Worm (Caenorhabditis elegans) whole organism, young adult: ENCODE data around the gene F35B12.9.

Experiments used
- B0019.2 ChIP-seq: fragments of 200-800 bp; sonication (Bioruptor generic); conservative IDR thresholded peaks from 2 replicates; pipeline ENCODE4 v1.3.6; 2022; ENCODE audit warnings: missing genetic modification reagents, missing genetic modification characterization, missing compliant biosample characterization
- F23B12.7 ChIP-seq: sonication (generic microtip); optimal IDR thresholded peaks from 2 replicates; lab custom pipeline; 2017; ENCODE audit warnings: missing genetic modification characterization, mild to moderate bottlenecking, missing compliant biosample characterization, antibody characterized with exemption, moderate library complexity; ENCODE audit not compliant: insufficient read depth
- F37B4.10 ChIP-seq: fragments of 200-800 bp; sonication (Bioruptor generic); IDR thresholded peaks from 2 replicates; pipeline ENCODE4 v1.3.6; 2022; ENCODE audit warnings: missing genetic modification characterization, missing compliant biosample characterization
- F52B5.7 ChIP-seq: sonication (generic microtip); optimal IDR thresholded peaks from 2 replicates; lab custom pipeline; 2016; ENCODE audit warnings: mild to moderate bottlenecking, missing genetic modification characterization, missing compliant biosample characterization
- F55B11.4 ChIP-seq: sonication (generic microtip); optimal IDR thresholded peaks from 2 replicates; lab custom pipeline; 2016; ENCODE audit warnings: missing compliant biosample characterization, missing genetic modification characterization, borderline replicate concordance; ENCODE audit not compliant: insufficient read depth
- K12H6.12 ChIP-seq: fragments of 200-800 bp; sonication (Bioruptor generic); optimal IDR thresholded peaks from 2 replicates; lab custom pipeline; 2018; ENCODE audit warnings: mild to moderate bottlenecking, missing genetic modification characterization, missing compliant biosample characterization
- T07F8.4 ChIP-seq: sonication (generic microtip); optimal IDR thresholded peaks from 2 replicates; lab custom pipeline; 2016; ENCODE audit warnings: mild to moderate bottlenecking, missing genetic modification characterization, moderate library complexity, missing compliant biosample characterization
- Y53F4B.3 ChIP-seq: fragments of 200-800 bp; sonication (Bioruptor generic); IDR thresholded peaks from 2 replicates; pipeline ENCODE4 v1.3.6; 2022; ENCODE audit warnings: missing genetic modification reagents, missing genetic modification characterization, missing compliant biosample characterization
- Y53G8AR.9 ChIP-seq: fragments of 200-800 bp; sonication (Bioruptor generic); conservative IDR thresholded peaks from 2 replicates; pipeline ENCODE4 v1.3.6; 2022; ENCODE audit warnings: missing genetic modification reagents, missing genetic modification characterization, missing compliant biosample characterization
- Y79H2A.3 ChIP-seq: fragments of 200-800 bp; sonication (Bioruptor generic); conservative IDR thresholded peaks from 2 replicates; pipeline ENCODE4 v1.3.6; 2022; ENCODE audit warnings: missing genetic modification reagents, missing genetic modification characterization, missing compliant biosample characterization
- akir-1 ChIP-seq: fragments of 200-800 bp; sonication (Bioruptor generic); optimal IDR thresholded peaks from 2 replicates; lab custom pipeline; 2018; ENCODE audit warnings: mild to moderate bottlenecking, missing genetic modification characterization, moderate library complexity, missing compliant biosample characterization
- atf-7 ChIP-seq: sonication (generic microtip); optimal IDR thresholded peaks from 2 replicates; lab custom pipeline; 2017; ENCODE audit warnings: mild to moderate bottlenecking, missing genetic modification characterization, missing compliant biosample characterization
- athp-1 ChIP-seq: sonication (generic microtip); optimal IDR thresholded peaks from 2 replicates; lab custom pipeline; 2017; ENCODE audit warnings: mild to moderate bottlenecking, missing genetic modification characterization, missing compliant biosample characterization
- attf-6 ChIP-seq: fragments of 200-800 bp; sonication (Bioruptor generic); IDR thresholded peaks from 2 replicates; pipeline ENCODE4 v1.3.6; 2022; ENCODE audit warnings: missing genetic modification reagents, missing genetic modification characterization, missing compliant biosample characterization
- cebp-2 ChIP-seq: fragments of 200-800 bp; sonication (Bioruptor generic); IDR thresholded peaks from 2 replicates; pipeline ENCODE4 v1.3.6; 2022; ENCODE audit warnings: missing genetic modification characterization, missing compliant biosample characterization
- ceh-100 ChIP-seq: fragments of 200-800 bp; sonication (Bioruptor generic); IDR thresholded peaks from 2 replicates; pipeline ENCODE4 v1.3.6; 2022; ENCODE audit warnings: missing genetic modification reagents, missing genetic modification characterization, missing compliant biosample characterization
- ceh-27 ChIP-seq: fragments of 200-800 bp; sonication (Bioruptor generic); optimal IDR thresholded peaks from 2 replicates; lab custom pipeline; 2018; ENCODE audit warnings: mild to moderate bottlenecking, missing genetic modification characterization, moderate library complexity, missing compliant biosample characterization
- ceh-40 ChIP-seq: fragments of 200-800 bp; sonication (Bioruptor generic); IDR thresholded peaks from 2 replicates; pipeline ENCODE4 v1.3.6; 2022; ENCODE audit warnings: missing genetic modification characterization, missing compliant biosample characterization
- ceh-58 ChIP-seq: fragments of 200-800 bp; sonication (Bioruptor generic); IDR thresholded peaks from 2 replicates; pipeline ENCODE4 v1.3.6; 2022; ENCODE audit warnings: missing genetic modification characterization, missing compliant biosample characterization
- ceh-79 ChIP-seq: sonication (generic microtip); optimal IDR thresholded peaks from 2 replicates; lab custom pipeline; 2017; ENCODE audit warnings: mild to moderate bottlenecking, missing genetic modification characterization, missing compliant biosample characterization
- dox-1 ChIP-seq: fragments of 200-800 bp; sonication (Bioruptor generic); IDR thresholded peaks from 2 replicates; pipeline ENCODE4 v1.3.6; 2022; ENCODE audit warnings: missing genetic modification reagents, missing genetic modification characterization, missing compliant biosample characterization
- dpff-1 ChIP-seq: sonication (generic microtip); optimal IDR thresholded peaks from 2 replicates; lab custom pipeline; 2017; ENCODE audit warnings: mild to moderate bottlenecking, missing genetic modification characterization, missing compliant biosample characterization
- egl-44 ChIP-seq: fragments of 200-800 bp; sonication (Bioruptor generic); IDR thresholded peaks from 2 replicates; pipeline ENCODE4 v1.3.6; 2022; ENCODE audit warnings: missing genetic modification reagents, missing genetic modification characterization, missing compliant biosample characterization
- egrh-3 ChIP-seq: fragments of 200-800 bp; sonication (Bioruptor generic); IDR thresholded peaks from 2 replicates; pipeline ENCODE4 v1.3.6; 2022; ENCODE audit warnings: missing genetic modification reagents, missing genetic modification characterization, missing compliant biosample characterization
- ekl-4 ChIP-seq: fragments of 200-800 bp; sonication (Bioruptor generic); IDR thresholded peaks from 2 replicates; pipeline ENCODE4 v1.3.6; 2022; ENCODE audit warnings: missing genetic modification reagents, missing genetic modification characterization, missing compliant biosample characterization
- him-1 ChIP-seq: sonication (generic microtip); optimal IDR thresholded peaks from 2 replicates; lab custom pipeline; 2016; ENCODE audit warnings: missing genotype, missing genetic modification reagents, missing genetic modification characterization, missing compliant biosample characterization
- hmg-20 ChIP-seq: fragments of 200-800 bp; sonication (Bioruptor generic); IDR thresholded peaks from 2 replicates; pipeline ENCODE4 v1.3.6; 2022; ENCODE audit warnings: missing genetic modification reagents, missing genetic modification characterization, missing compliant biosample characterization
- hrde-1 ChIP-seq: sonication (generic microtip); optimal IDR thresholded peaks from 2 replicates; lab custom pipeline; 2016; ENCODE audit warnings: missing genetic modification characterization, mild to moderate bottlenecking, missing compliant biosample characterization, moderate library complexity, missing genotype, missing genetic modification reagents, borderline replicate concordance
- hsf-1 ChIP-seq: fragments of 200-800 bp; sonication (Bioruptor generic); IDR thresholded peaks from 2 replicates; pipeline ENCODE4 v1.3.6; 2022; ENCODE audit warnings: missing genetic modification reagents, missing genetic modification characterization, missing compliant biosample characterization
- let-526 ChIP-seq: fragments of 200-800 bp; sonication (Bioruptor generic); IDR thresholded peaks from 2 replicates; pipeline ENCODE4 v1.3.6; 2022; ENCODE audit warnings: missing genetic modification reagents, missing genetic modification characterization, missing compliant biosample characterization
- madf-10 ChIP-seq: sonication (generic microtip); optimal IDR thresholded peaks from 2 replicates; lab custom pipeline; 2016; ENCODE audit warnings: mild to moderate bottlenecking, missing genetic modification characterization, missing compliant biosample characterization
- mcd-1 ChIP-seq: fragments of 200-800 bp; sonication (Bioruptor generic); IDR thresholded peaks from 2 replicates; pipeline ENCODE4 v1.3.6; 2022; ENCODE audit warnings: missing genetic modification reagents, missing genetic modification characterization, missing compliant biosample characterization
- mel-28 ChIP-seq: sonication (generic microtip); optimal IDR thresholded peaks from 2 replicates; lab custom pipeline; 2016; ENCODE audit warnings: borderline replicate concordance, mild to moderate bottlenecking, missing genetic modification characterization, missing compliant biosample characterization
- nfya-1 ChIP-seq: sonication (generic microtip); optimal IDR thresholded peaks from 2 replicates; lab custom pipeline; 2017; ENCODE audit warnings: antibody characterized with exemption, missing compliant biosample characterization, missing genetic modification characterization, borderline replicate concordance; ENCODE audit not compliant: insufficient read depth
- nhr-179 ChIP-seq: sonication (generic microtip); optimal IDR thresholded peaks from 2 replicates; lab custom pipeline; 2016; ENCODE audit warnings: mild to moderate bottlenecking, missing genetic modification characterization, missing compliant biosample characterization
- nhr-90 ChIP-seq: sonication (generic microtip); optimal IDR thresholded peaks from 2 replicates; lab custom pipeline; 2016; ENCODE audit warnings: missing genotype, mild to moderate bottlenecking, missing genetic modification characterization, missing compliant biosample characterization
- pbrm-1 ChIP-seq: fragments of 200-800 bp; sonication (Bioruptor generic); IDR thresholded peaks from 2 replicates; pipeline ENCODE4 v1.3.6; 2022; ENCODE audit warnings: missing genetic modification reagents, missing genetic modification characterization, missing compliant biosample characterization
- pha-4 ChIP-seq: fragments of 150-350 bp; sonication (generic microtip); optimal IDR thresholded peaks from 2 replicates; lab custom pipeline; 2014; ENCODE audit warnings: missing biosample characterization, missing genetic modification reagents, missing genetic modification characterization
- rcor-1 ChIP-seq: fragments of 200-800 bp; sonication (Bioruptor generic); IDR thresholded peaks from 2 replicates; pipeline ENCODE4 v1.3.6; 2022; ENCODE audit warnings: missing genetic modification reagents, missing genetic modification characterization, missing compliant biosample characterization
- rec-8 ChIP-seq, 2 experiments: sonication (generic microtip); optimal IDR thresholded peaks; 2 replicates each; lab custom pipeline; 2016; ENCODE audit warnings: mild to moderate bottlenecking in 2 of 2, missing genetic modification characterization in 2 of 2, missing genetic modification reagents in 2 of 2, missing genotype in 2 of 2, missing biosample characterization in 1 of 2, missing compliant biosample characterization in 1 of 2, moderate library complexity in 1 of 2
- snpc-4 ChIP-seq, 5 experiments: fragments of 150-350 bp in 1 of 5; sonication (generic microtip) in 4 of 5; optimal IDR thresholded peaks; 2 replicates each; lab custom pipeline; 2014 to 2018; ENCODE audit warnings: missing genetic modification characterization in 5 of 5, missing biosample characterization in 3 of 5, antibody characterized with exemption in 2 of 5, mild to moderate bottlenecking in 2 of 5, missing compliant biosample characterization in 2 of 5, missing genotype in 2 of 5, moderate library complexity in 2 of 5, missing genetic modification reagents in 1 of 5
- somi-1 ChIP-seq: fragments of 200-800 bp; sonication (Bioruptor generic); optimal IDR thresholded peaks from 2 replicates; lab custom pipeline; 2018; ENCODE audit warnings: mild to moderate bottlenecking, missing genetic modification characterization, missing compliant biosample characterization
- sptf-2 ChIP-seq: fragments of 200-800 bp; sonication (Bioruptor generic); optimal IDR thresholded peaks from 2 replicates; lab custom pipeline; 2018; ENCODE audit warnings: mild to moderate bottlenecking, missing genetic modification characterization, missing compliant biosample characterization
- tbp1 ChIP-seq: fragments of 200-800 bp; sonication (Bioruptor generic); optimal IDR thresholded peaks from 2 replicates; lab custom pipeline; 2018; ENCODE audit warnings: mild to moderate bottlenecking, missing genetic modification characterization, missing compliant biosample characterization
- tlf-1 ChIP-seq: fragments of 200-800 bp; sonication (Bioruptor generic); optimal IDR thresholded peaks from 2 replicates; lab custom pipeline; 2018; ENCODE audit warnings: mild to moderate bottlenecking, missing genetic modification characterization, missing compliant biosample characterization
- zim-3 ChIP-seq: sonication (generic microtip); optimal IDR thresholded peaks from 2 replicates; lab custom pipeline; 2017; ENCODE audit warnings: mild to moderate bottlenecking, missing genetic modification characterization, moderate library complexity, missing compliant biosample characterization
- ztf-3 ChIP-seq: fragments of 200-800 bp; sonication (Bioruptor generic); optimal IDR thresholded peaks from 2 replicates; lab custom pipeline; 2018; ENCODE audit warnings: mild to moderate bottlenecking, missing genetic modification characterization, missing compliant biosample characterization
- ztf-6 ChIP-seq: fragments of 200-800 bp; sonication (Bioruptor generic); IDR thresholded peaks from 2 replicates; pipeline ENCODE4 v1.3.6; 2022; ENCODE audit warnings: missing genetic modification reagents, missing genetic modification characterization, missing compliant biosample characterization

The F35B12.9 gene

DNA sequence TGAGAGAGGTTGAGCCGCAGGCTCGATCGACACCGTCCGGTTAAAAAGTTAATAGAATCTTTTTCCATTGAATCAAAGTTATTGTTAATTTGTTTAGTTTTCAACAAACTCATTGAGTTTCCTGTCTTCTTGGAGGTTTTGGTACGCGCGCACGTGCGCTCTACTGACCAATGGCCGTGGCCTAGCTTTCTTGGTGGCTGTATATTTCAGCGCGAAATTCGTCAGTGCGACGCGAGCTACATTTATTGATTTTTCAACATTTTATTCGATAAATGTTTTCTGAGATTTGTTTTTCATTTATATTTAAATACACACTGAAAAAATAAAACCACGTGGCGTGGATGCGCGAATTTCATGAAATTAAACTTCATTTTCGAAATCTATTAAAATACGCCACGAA, 43.2 kb downstream of the F35B12.9 start, which contains the start of gene bir-1 (continued):
- TF ChIP-seq nhr-179 (tag; lab: Kevin White, UChicago): no peak
- no peak for TF ChIP-seq sptf-2 (GFP tag; lab: Kevin White, UChicago)
- no peak for TF ChIP-seq egrh-3 (GFP tag; lab: Robert Waterston, UW)
- no peak for TF ChIP-seq dpff-1 (tag; lab: Kevin White, UChicago)
- no peak for TF ChIP-seq Y79H2A.3
- peak; percentile 35 for TF ChIP-seq madf-10 (tag; lab: Kevin White, UChicago)
- TF ChIP-seq mel-28 (tag; lab: Kevin White, UChicago): no peak
- TF ChIP-seq pbrm-1 (GFP tag; lab: Robert Waterston, UW): 0 out of 2 replicates have a peak, but pooled peaks have one; percentile 27
- TF ChIP-seq T07F8.4 (tag; lab: Kevin White, UChicago): no peak
- TF ChIP-seq hmg-20: no peak
- no peak for TF ChIP-seq snpc-4 (GFP tag; optimal IDR thresholded peaks at IDR 0.05; lab: Kevin White, UChicago)
- peak in 2 of 4 experiments; percentile 37 to 58 for TF ChIP-seq snpc-4 (tag; optimal IDR thresholded peaks at IDR 0.05; lab: Kevin White, UChicago)
- TF ChIP-seq attf-6 (GFP tag; lab: Robert Waterston, UW): no peak
- no peak for TF ChIP-seq ceh-100 (GFP tag; lab: Robert Waterston, UW)
- TF ChIP-seq F52B5.7 (tag; lab: Kevin White, UChicago): no peak
- TF ChIP-seq ceh-58: no peak
- TF ChIP-seq tbp1: peak; percentile 22
- TF ChIP-seq zim-3 (tag; lab: Kevin White, UChicago): no peak
- no peak for TF ChIP-seq tlf-1 (GFP tag; lab: Kevin White, UChicago)
- TF ChIP-seq K12H6.12 (tag; lab: Kevin White, UChicago): peak; percentile 1
- no peak for TF ChIP-seq ceh-40
- peak; percentile 82 for TF ChIP-seq dox-1 (GFP tag; lab: Robert Waterston, UW)
- TF ChIP-seq rec-8 (tag; optimal IDR thresholded peaks at IDR 0.05; lab: Kevin White, UChicago): peak in 1 of 2 experiments; percentile 7
- TF ChIP-seq Y53G8AR.9: no peak
- TF ChIP-seq ztf-6 (GFP tag; lab: Robert Waterston, UW): no peak
- TF ChIP-seq F55B11.4 (tag; lab: Kevin White, UChicago): no peak
- TF ChIP-seq F37B4.10 (GFP tag; lab: Robert Waterston, UW): no peak
- TF ChIP-seq akir-1 (GFP tag; lab: Kevin White, UChicago): no peak
- no peak for TF ChIP-seq egl-44
- 0 out of 2 replicates have a peak, but pooled peaks have one; percentile 23 for TF ChIP-seq ekl-4 (GFP tag; lab: Robert Waterston, UW)
- TF ChIP-seq Y53F4B.3 (GFP tag; lab: Robert Waterston, UW): no peak
- no peak for TF ChIP-seq somi-1 (GFP tag; lab: Kevin White, UChicago)
- no peak for TF ChIP-seq cebp-2 (GFP tag; lab: Robert Waterston, UW)
- TF ChIP-seq B0019.2: no peak
- peak; percentile 52 for TF ChIP-seq athp-1 (tag; lab: Kevin White, UChicago)
- no peak for TF ChIP-seq pha-4 (tag; lab: Kevin White, UChicago)
- no peak for TF ChIP-seq nhr-90 (tag; lab: Kevin White, UChicago)
- TF ChIP-seq nfya-1 (tag; lab: Kevin White, UChicago): no peak
- TF ChIP-seq atf-7: no peak
- TF ChIP-seq ceh-79 (tag; lab: Kevin White, UChicago): no peak
- TF ChIP-seq ztf-3 (GFP tag; lab: Kevin White, UChicago): no peak
- TF ChIP-seq hsf-1 (GFP tag; lab: Robert Waterston, UW): no peak
- no peak for TF ChIP-seq hrde-1 (tag; lab: Kevin White, UChicago)
- TF ChIP-seq F23B12.7 (tag; lab: Kevin White, UChicago): no peak
- TF ChIP-seq let-526 (GFP tag; lab: Robert Waterston, UW): no peak
- peak; percentile 74 for TF ChIP-seq mcd-1 (GFP tag; lab: Robert Waterston, UW)
- TF ChIP-seq him-1 (tag; lab: Kevin White, UChicago): peak; percentile 21
- 0 out of 2 replicates have a peak, but pooled peaks have one; percentile 26 for TF ChIP-seq rcor-1 (GFP tag; lab: Robert Waterston, UW)
- TF ChIP-seq ceh-27 (GFP tag; lab: Kevin White, UChicago): no peak
